Worm (Caenorhabditis elegans) whole organism, midembryonic: ENCODE data around the gene Y39B6A.37.

ENCODE experiments used
- flt-1 ChIP-seq: fragments of 200-800 bp; sonication (Bioruptor generic); IDR thresholded peaks from 2 replicates; pipeline ENCODE4 v1.3.6; 2022; ENCODE audit warnings: missing genetic modification characterization, missing compliant biosample characterization
- klf-2 ChIP-seq: fragments of 200-800 bp; sonication (Bioruptor generic); conservative IDR thresholded peaks from 2 replicates; pipeline ENCODE4 v1.3.6; 2022; ENCODE audit warnings: missing genetic modification reagents, missing genetic modification characterization, missing compliant biosample characterization
- ref-1 ChIP-seq: fragments of 200-800 bp; sonication (Bioruptor generic); conservative IDR thresholded peaks from 2 replicates; pipeline ENCODE4 v1.3.6; 2022; ENCODE audit warnings: missing genetic modification reagents, missing genetic modification characterization, missing compliant biosample characterization
- tab-1 ChIP-seq: fragments of 200-800 bp; sonication (Bioruptor generic); IDR thresholded peaks from 2 replicates; pipeline ENCODE4 v1.3.6; 2022; ENCODE audit warnings: missing genetic modification characterization, missing compliant biosample characterization
- ztf-23 ChIP-seq: fragments of 200-800 bp; sonication (Bioruptor generic); IDR thresholded peaks from 2 replicates; pipeline ENCODE4 v1.3.6; 2022; ENCODE audit warnings: missing genetic modification reagents, missing genetic modification characterization, missing compliant biosample characterization

ce11 chrV:19001016-19001415 is 10.4 kb downstream of the Y39B6A.37 start, which contains the start of gene Y39B6A.34:
- no peak for TF ChIP-seq flt-1 (GFP tag; lab: Robert Waterston, UW)
- no peak for TF ChIP-seq klf-2
- no peak for TF ChIP-seq ztf-23 (GFP tag; lab: Robert Waterston, UW)
- no peak for TF ChIP-seq ref-1
- no peak for TF ChIP-seq tab-1 (GFP tag; lab: Robert Waterston, UW)
